Worm (Caenorhabditis elegans): Measurements from ENCODE around the gene T27E4.5.

Gene T27E4.5

DNA sequence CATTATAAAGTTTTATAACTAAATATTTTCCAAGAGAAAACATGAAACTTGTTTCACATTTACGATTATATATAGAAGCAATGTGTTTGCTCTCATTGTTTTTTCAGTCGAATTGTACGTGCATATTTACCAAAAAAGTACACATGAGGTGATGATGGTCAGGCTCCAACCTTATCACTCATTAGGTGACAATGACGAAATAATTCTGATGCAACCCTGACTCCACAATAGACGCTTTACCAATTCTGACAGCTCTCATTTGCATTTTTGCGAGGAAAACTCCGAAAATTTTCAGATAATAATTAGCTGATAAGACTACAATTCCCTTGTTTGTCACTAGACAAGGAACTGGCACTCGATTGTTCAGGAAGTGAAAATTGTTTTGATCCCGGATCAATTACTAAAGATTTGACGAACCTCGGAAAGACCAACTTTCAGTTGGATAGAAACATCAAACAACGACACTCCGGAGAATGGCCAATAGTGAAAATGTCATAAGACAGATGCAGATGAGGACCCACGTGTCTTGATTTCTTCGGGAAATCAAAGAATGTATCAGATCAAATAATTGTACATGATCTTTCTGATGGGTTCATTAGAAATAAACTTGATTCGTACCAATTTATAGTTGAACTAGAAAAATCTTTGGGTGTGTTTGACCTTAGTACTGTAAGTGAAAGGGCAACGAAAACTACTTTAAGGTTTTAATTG lies 9.4 kb upstream of the T27E4.5 start (continued):
- TF ChIP-seq snpc-4 (tag; optimal IDR thresholded peaks at IDR 0.05) (no peak), mef-2 (tag; optimal IDR thresholded peaks at IDR 0.05) (no peak), swsn-7 (tag; optimal IDR thresholded peaks at IDR 0.05) (no peak), grh-1 (GFP tag; IDR thresholded peaks at IDR 0.05) (no peak), snu-23 (GFP tag; optimal IDR thresholded peaks at IDR 0.05) (peak; percentile 37), nhr-237 (tag; optimal IDR thresholded peaks at IDR 0.05) (no peak), skn-1 (tag; optimal IDR thresholded peaks at IDR 0.05) (peak; percentile 22)

DNA sequence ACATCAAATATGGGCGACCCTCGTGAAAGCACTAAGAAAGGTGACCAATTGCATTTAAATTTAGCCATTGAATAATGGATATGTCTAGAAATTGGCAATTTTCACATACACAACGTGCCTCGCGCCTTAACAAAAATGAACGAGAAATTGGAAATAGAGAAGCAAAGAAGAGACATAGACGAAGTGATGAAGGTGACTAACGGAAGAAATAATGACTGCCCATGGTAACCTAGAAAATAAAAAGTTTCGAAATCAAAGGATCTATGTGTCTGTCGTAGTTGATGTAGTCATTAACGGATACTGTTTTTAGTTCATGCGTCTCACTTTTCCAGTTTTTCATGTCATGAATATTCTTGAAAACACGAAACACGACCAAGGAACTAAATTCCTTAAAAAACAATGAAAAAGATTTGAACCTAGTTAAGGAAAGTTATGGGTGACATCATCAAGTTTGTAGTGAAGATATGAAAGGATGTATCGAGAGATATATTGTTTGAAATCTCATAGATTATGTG lies 8.5 kb upstream of the T27E4.5 start:
- TF ChIP-seq blmp-1 (tag; optimal IDR thresholded peaks at IDR 0.05) (peak; percentile 25), nhr-85 (tag) (peak; percentile 90), nhr-20 (tag; optimal IDR thresholded peaks at IDR 0.05) (no peak), efl-1 (optimal IDR thresholded peaks at IDR 0.05) (no peak), efl-1 (GFP tag; optimal IDR thresholded peaks at IDR 0.05 in 1 of 2) (peak in 1 of 2 experiments; percentile 73), lin-14 (GFP tag; optimal IDR thresholded peaks at IDR 0.05) (peak; percentile 32), ces-1 (GFP tag; optimal IDR thresholded peaks at IDR 0.05) (no peak), fos-1 (tag; optimal IDR thresholded peaks at IDR 0.05) (peak; percentile 3)

ce11 chrV:9076273-9076672 lies 6.7 kb upstream of the T27E4.5 start, which contains the start of gene T27E4.7:
Gene T27E4.7, minus strand, starts transcription at chrV:9076322.
- TF ChIP-seq unc-86 (tag; optimal IDR thresholded peaks at IDR 0.05), result no peak
- no peak for TF ChIP-seq snu-23 (GFP tag; optimal IDR thresholded peaks at IDR 0.05)
- no peak for TF ChIP-seq efl-1 (optimal IDR thresholded peaks at IDR 0.05)
- TF ChIP-seq efl-1 (GFP tag; optimal IDR thresholded peaks at IDR 0.05 in 1 of 2), result peak in 1 of 2 experiments; percentile 86
- TF ChIP-seq Y116A8C.19 (tag; optimal IDR thresholded peaks at IDR 0.05; ENCODE audit: borderline replicate concordance), result no peak
- TF ChIP-seq zip-4 (GFP tag; optimal IDR thresholded peaks at IDR 0.05), result no peak
- TF ChIP-seq fkh-4 (tag; optimal IDR thresholded peaks at IDR 0.05; ENCODE audit: borderline replicate concordance), result no peak
- TF ChIP-seq ama-1 (optimal IDR thresholded peaks at IDR 0.05), result no peak

DNA sequence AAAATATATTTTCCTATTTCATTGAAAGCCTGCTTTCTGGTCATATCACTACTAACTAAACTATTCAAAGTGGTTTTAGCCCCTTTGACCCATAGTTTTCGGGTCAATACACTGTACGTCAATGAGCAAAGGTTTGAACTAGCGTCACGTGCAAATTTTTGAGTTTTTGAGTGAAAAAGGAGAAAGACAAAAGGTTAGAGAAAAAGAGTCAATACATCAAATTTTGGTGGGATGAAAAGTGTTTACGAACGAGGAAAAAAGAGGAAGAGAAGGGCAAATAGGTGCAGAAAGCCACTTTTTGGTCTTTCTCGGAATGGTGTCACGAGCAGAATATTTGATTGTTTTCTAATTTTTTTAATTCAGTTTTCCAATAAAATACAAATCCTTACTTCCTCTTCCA lies 6.2 kb upstream of the T27E4.5 start:
- TF ChIP-seq lin-13 (GFP tag; optimal IDR thresholded peaks at IDR 0.05), result peak; percentile 18
- no peak for TF ChIP-seq fkh-10 (GFP tag; optimal IDR thresholded peaks at IDR 0.05)
- TF ChIP-seq ceh-8 (GFP tag; optimal IDR thresholded peaks at IDR 0.05), result no peak
- no peak for TF ChIP-seq pax-3 (tag; optimal IDR thresholded peaks at IDR 0.05)
- TF ChIP-seq isw-1 (GFP tag; IDR thresholded peaks at IDR 0.05), result no peak
- TF ChIP-seq elt-3 (tag; optimal IDR thresholded peaks at IDR 0.05), result no peak
- TF ChIP-seq nhr-20 (tag; optimal IDR thresholded peaks at IDR 0.05), result peak; percentile 46
- TF ChIP-seq nhr-237 (tag; optimal IDR thresholded peaks at IDR 0.05), result no peak
- TF ChIP-seq alr-1 (tag; optimal IDR thresholded peaks at IDR 0.05; ENCODE audit: borderline replicate concordance), result no peak
- TF ChIP-seq unc-130 (tag; optimal IDR thresholded peaks at IDR 0.05), result no peak
- peak; percentile 33; the same call in 1 of the 2 replicates for TF ChIP-seq nhr-19 (GFP tag; conservative IDR thresholded peaks at IDR 0.05)
- peak; percentile 44 for TF ChIP-seq lin-14 (GFP tag; optimal IDR thresholded peaks at IDR 0.05)
- peak in 1 of 2 experiments; percentile 16 for TF ChIP-seq lin-35 (GFP tag; optimal IDR thresholded peaks at IDR 0.05)
- no peak for TF ChIP-seq vab-15 (tag; optimal IDR thresholded peaks at IDR 0.05)
- TF ChIP-seq efl-1 (optimal IDR thresholded peaks at IDR 0.05), result no peak
- TF ChIP-seq efl-1 (GFP tag; optimal IDR thresholded peaks at IDR 0.05 in 1 of 2), result peak in 1 of 2 experiments; percentile 87
- no peak for TF ChIP-seq nhr-84 (tag; optimal IDR thresholded peaks at IDR 0.05)
- no peak for TF ChIP-seq F16B12.6 (tag; optimal IDR thresholded peaks at IDR 0.05)
- TF ChIP-seq hpl-2 (GFP tag; optimal IDR thresholded peaks at IDR 0.05), result no peak
- TF ChIP-seq mdl-1 (tag; optimal IDR thresholded peaks at IDR 0.05), result peak in 1 of 2 experiments; percentile 68
- TF ChIP-seq lsy-2 (tag; optimal IDR thresholded peaks at IDR 0.05), result peak; percentile 4 to 35
- no peak for TF ChIP-seq lin-15B (tag; optimal IDR thresholded peaks at IDR 0.05)
- peak; percentile 42 for TF ChIP-seq fkh-8 (tag; optimal IDR thresholded peaks at IDR 0.05)
- peak; percentile 38 for TF ChIP-seq nhr-90 (tag; optimal IDR thresholded peaks at IDR 0.05; ENCODE audit: poor library complexity)
- no peak for TF ChIP-seq ets-5 (GFP tag; IDR thresholded peaks at IDR 0.05)
- TF ChIP-seq mep-1 (tag; optimal IDR thresholded peaks at IDR 0.05), result no peak
- TF ChIP-seq nhr-76 (tag; optimal IDR thresholded peaks at IDR 0.05), result no peak
- TF ChIP-seq dsc-1 (tag; optimal IDR thresholded peaks at IDR 0.05), result peak; percentile 7
- peak; percentile 15 for TF ChIP-seq elt-2 (tag; optimal IDR thresholded peaks at IDR 0.05)
- peak; percentile 34 for TF ChIP-seq nhr-77 (tag; optimal IDR thresholded peaks at IDR 0.05)
- TF ChIP-seq zip-4 (GFP tag; optimal IDR thresholded peaks at IDR 0.05), result no peak
- TF ChIP-seq nhr-71 (tag; optimal IDR thresholded peaks at IDR 0.05), result peak; percentile 53
